Worm (Caenorhabditis elegans) whole organism, mixed stage, embryonic: ENCODE results near the gene sri-61.

Experiments used
- bed-3 ChIP-seq: fragments of 200-800 bp; sonication (Bioruptor generic); optimal IDR thresholded peaks from 3 replicates; lab custom pipeline; 2018; ENCODE audit warnings: mild to moderate bottlenecking, missing genetic modification characterization, moderate library complexity, missing compliant biosample characterization
- blmp-1 ChIP-seq: fragments of 150-350 bp; optimal IDR thresholded peaks from 2 replicates; lab custom pipeline; 2014; ENCODE audit warnings: missing biosample characterization, missing genetic modification characterization
- ceh-39 ChIP-seq: fragments of 150-350 bp; optimal IDR thresholded peaks from 2 replicates; lab custom pipeline; 2014; ENCODE audit warnings: missing biosample characterization, missing genetic modification characterization
- ceh-43 ChIP-seq: fragments of 200-800 bp; sonication (Bioruptor generic); optimal IDR thresholded peaks from 2 replicates; lab custom pipeline; 2018; ENCODE audit warnings: mild to moderate bottlenecking, missing genetic modification characterization, moderate library complexity, missing compliant biosample characterization
- ceh-83 ChIP-seq: fragments of 200-800 bp; sonication (Bioruptor generic); optimal IDR thresholded peaks from 2 replicates; lab custom pipeline; 2018; ENCODE audit warnings: mild to moderate bottlenecking, missing genetic modification characterization, missing compliant biosample characterization
- ces-1 ChIP-seq: fragments of 150-350 bp; optimal IDR thresholded peaks from 2 replicates; lab custom pipeline; 2014; ENCODE audit warnings: missing biosample characterization, missing genetic modification reagents, missing genetic modification characterization
- cnd-1 ChIP-seq: fragments of 200-800 bp; sonication (Bioruptor generic); optimal IDR thresholded peaks from 2 replicates; lab custom pipeline; 2018; ENCODE audit warnings: mild to moderate bottlenecking, missing genetic modification characterization, missing compliant biosample characterization
- drap-1 ChIP-seq: fragments of 200-800 bp; sonication (Bioruptor generic); optimal IDR thresholded peaks from 3 replicates; lab custom pipeline; 2018; ENCODE audit warnings: mild to moderate bottlenecking, missing genetic modification characterization, missing compliant biosample characterization
- elt-3 ChIP-seq: fragments of 150-350 bp; optimal IDR thresholded peaks from 2 replicates; lab custom pipeline; 2014; ENCODE audit warnings: missing biosample characterization, missing genetic modification characterization
- flh-1 ChIP-seq: fragments of 200-800 bp; sonication (Bioruptor generic); optimal IDR thresholded peaks from 2 replicates; lab custom pipeline; 2018; ENCODE audit warnings: mild to moderate bottlenecking, missing genetic modification characterization, moderate library complexity, missing compliant biosample characterization
- ham-2 ChIP-seq: fragments of 200-800 bp; sonication (Bioruptor generic); optimal IDR thresholded peaks from 2 replicates; lab custom pipeline; 2018; ENCODE audit warnings: mild to moderate bottlenecking, missing genetic modification characterization, missing compliant biosample characterization
- hlh-1 ChIP-seq: fragments of 150-350 bp; optimal IDR thresholded peaks from 2 replicates; lab custom pipeline; 2014; ENCODE audit warnings: missing biosample characterization, missing genetic modification reagents, missing genetic modification characterization
- lin-13 ChIP-seq: fragments of 150-350 bp; optimal IDR thresholded peaks from 2 replicates; lab custom pipeline; 2014; ENCODE audit warnings: missing biosample characterization, missing genetic modification characterization
- lin-32 ChIP-seq: fragments of 200-800 bp; sonication (Bioruptor generic); optimal IDR thresholded peaks from 2 replicates; lab custom pipeline; 2018; ENCODE audit warnings: mild to moderate bottlenecking, missing genetic modification characterization, missing compliant biosample characterization
- lsy-2 ChIP-seq: fragments of 150-350 bp; optimal IDR thresholded peaks from 2 replicates; lab custom pipeline; 2014; ENCODE audit warnings: missing biosample characterization, missing genetic modification characterization
- mab-5 ChIP-seq: fragments of 150-350 bp; optimal IDR thresholded peaks from 2 replicates; lab custom pipeline; 2014; ENCODE audit warnings: missing biosample characterization, missing genetic modification characterization
- mep-1 ChIP-seq: fragments of 150-350 bp; optimal IDR thresholded peaks from 2 replicates; lab custom pipeline; 2017; ENCODE audit warnings: missing biosample characterization, missing genetic modification reagents, missing genetic modification characterization, inconsistent platforms
- mls-2 ChIP-seq: sonication (generic microtip); optimal IDR thresholded peaks from 2 replicates; lab custom pipeline; 2016; ENCODE audit warnings: mild to moderate bottlenecking, missing genetic modification characterization, moderate library complexity, missing compliant biosample characterization
- nhr-12 ChIP-seq: fragments of 150-350 bp; optimal IDR thresholded peaks from 2 replicates; lab custom pipeline; 2014; ENCODE audit warnings: missing biosample characterization, missing genetic modification characterization
- nhr-2 ChIP-seq: fragments of 150-350 bp; optimal IDR thresholded peaks from 2 replicates; lab custom pipeline; 2014; ENCODE audit warnings: missing biosample characterization, missing genetic modification characterization
- nhr-237 ChIP-seq: fragments of 150-350 bp; optimal IDR thresholded peaks from 2 replicates; lab custom pipeline; 2014; ENCODE audit warnings: missing biosample characterization, missing genetic modification characterization
- nhr-28 ChIP-seq: fragments of 150-350 bp; optimal IDR thresholded peaks from 2 replicates; lab custom pipeline; 2014; ENCODE audit warnings: missing biosample characterization, missing genetic modification characterization
- nhr-76 ChIP-seq: sonication (generic microtip); optimal IDR thresholded peaks from 2 replicates; lab custom pipeline; 2017; ENCODE audit warnings: missing biosample characterization, missing genetic modification characterization
- pha-4 ChIP-seq: fragments of 150-350 bp; optimal IDR thresholded peaks from 2 replicates; lab custom pipeline; 2018; ENCODE audit warnings: missing biosample characterization, missing genetic modification reagents, missing genetic modification characterization
- sem-2 ChIP-seq: fragments of 200-800 bp; sonication (Bioruptor generic); optimal IDR thresholded peaks from 2 replicates; lab custom pipeline; 2018; ENCODE audit warnings: mild to moderate bottlenecking, missing genetic modification characterization, missing compliant biosample characterization
- sptf-1 ChIP-seq: sonication (generic microtip); optimal IDR thresholded peaks from 2 replicates; lab custom pipeline; 2017; ENCODE audit warnings: mild to moderate bottlenecking, missing genetic modification characterization, moderate library complexity, missing compliant biosample characterization
- tbx-8 ChIP-seq: fragments of 200-800 bp; sonication (Bioruptor generic); optimal IDR thresholded peaks from 2 replicates; lab custom pipeline; 2018; ENCODE audit warnings: mild to moderate bottlenecking, missing genetic modification characterization, moderate library complexity, missing compliant biosample characterization
- unc-120 ChIP-seq: sonication (generic microtip); optimal IDR thresholded peaks from 2 replicates; lab custom pipeline; 2017; ENCODE audit warnings: missing genetic modification characterization, missing compliant biosample characterization; ENCODE audit not compliant: poor library complexity, severe bottlenecking
- unc-62 ChIP-seq: fragments of 150-350 bp; optimal IDR thresholded peaks from 2 replicates; lab custom pipeline; 2014; ENCODE audit warnings: missing biosample characterization, missing genetic modification reagents, missing genetic modification characterization
- zip-8 ChIP-seq: fragments of 150-350 bp; optimal IDR thresholded peaks from 2 replicates; lab custom pipeline; 2014; ENCODE audit warnings: missing biosample characterization, missing genetic modification characterization
- ztf-11 ChIP-seq: fragments of 150-350 bp; optimal IDR thresholded peaks from 2 replicates; lab custom pipeline; 2014; ENCODE audit warnings: missing biosample characterization, missing genetic modification characterization

The sri-61 gene

ce11 chrII:2700229-2700628 is at the start of gene sri-61:
Gene sri-61 (minus strand): TSS chrII:2700329.
- TF ChIP-seq cnd-1 (tag; lab: Kevin White, UChicago): no peak
- no peak for TF ChIP-seq mls-2 (tag; lab: Kevin White, UChicago)
- TF ChIP-seq zip-8: no peak
- TF ChIP-seq nhr-237 (tag; lab: Kevin White, UChicago): no peak
- no peak for TF ChIP-seq drap-1
- TF ChIP-seq ceh-43 (GFP tag; lab: Kevin White, UChicago): no peak
- TF ChIP-seq ham-2 (GFP tag; lab: Kevin White, UChicago): no peak
- no peak for TF ChIP-seq lsy-2 (tag; lab: Kevin White, UChicago)
- no peak for TF ChIP-seq nhr-28 (tag; lab: Kevin White, UChicago)
- TF ChIP-seq mep-1 (tag; lab: Kevin White, UChicago): no peak
- TF ChIP-seq sem-2 (GFP tag; lab: Kevin White, UChicago): no peak
- no peak for TF ChIP-seq lin-13 (tag; lab: Kevin White, UChicago)
- TF ChIP-seq, all 35 proteins: peak for 0

ce11 chrII:2749595-2750048 is 49.5 kb upstream of the sri-61 start, which contains the start of gene F29A7.4:
Gene F29A7.4 (plus strand): TSS chrII:2749998.
- TF ChIP-seq lin-13 (tag; lab: Kevin White, UChicago): no peak
- TF ChIP-seq ces-1 (GFP tag; lab: Kevin White, UChicago): no peak
- no peak for TF ChIP-seq nhr-28 (tag; lab: Kevin White, UChicago)
- no peak for TF ChIP-seq sem-2 (GFP tag; lab: Kevin White, UChicago)
- no peak for TF ChIP-seq blmp-1
- TF ChIP-seq ceh-39 (tag; lab: Kevin White, UChicago): no peak
- no peak for TF ChIP-seq tbx-8 (GFP tag; lab: Kevin White, UChicago)
- no peak for TF ChIP-seq ham-2 (GFP tag; lab: Kevin White, UChicago)
- TF ChIP-seq flh-1 (GFP tag; lab: Kevin White, UChicago): no peak
- no peak for TF ChIP-seq nhr-2 (tag; lab: Kevin White, UChicago)
- TF ChIP-seq bed-3 (GFP tag; lab: Kevin White, UChicago): no peak
- TF ChIP-seq elt-3 (tag; lab: Kevin White, UChicago): no peak
- TF ChIP-seq ceh-83: no peak
- no peak for TF ChIP-seq pha-4 (tag; lab: Kevin White, UChicago)
- TF ChIP-seq nhr-76 (tag; lab: Kevin White, UChicago): no peak
- TF ChIP-seq unc-120: no peak

- TF ChIP-seq mep-1 (tag; lab: Kevin White, UChicago) (peak; percentile 48), ces-1 (GFP tag; lab: Kevin White, UChicago) (peak; percentile 80), unc-62 (GFP tag; lab: Kevin White, UChicago) (peak; percentile 73), zip-8 (no peak)
- TF ChIP-seq, all 35 proteins: peak for 3
Observed at ce11 chrII:2747956-2748621, 48.0 kb upstream of the sri-61 start.

DNA sequence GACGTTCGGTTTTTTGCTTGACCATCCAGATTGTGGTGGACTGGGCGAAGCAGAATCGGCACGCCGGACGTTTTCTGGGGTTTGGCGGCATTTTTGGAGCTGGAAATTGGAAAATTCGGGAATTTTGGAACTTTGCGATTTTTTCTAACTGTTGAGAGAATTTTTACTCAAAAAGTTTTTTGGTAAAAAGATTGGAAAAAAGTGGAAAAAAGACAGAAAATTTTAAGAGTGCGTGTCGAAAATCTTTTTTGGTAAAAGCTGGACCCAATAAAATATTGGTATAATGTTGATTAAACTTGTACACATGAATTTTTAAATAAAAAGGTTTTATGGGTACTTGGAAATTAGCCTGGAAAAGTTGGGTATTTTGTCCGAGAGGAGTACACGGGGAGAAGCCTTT is 42.1 kb upstream of the sri-61 start, which contains the start of gene T05A8.7:
Gene T05A8.7, minus strand, starts transcription at position 101 of the 400 bp plus-strand sequence.
- TF ChIP-seq nhr-12 (no peak), tbx-8 (GFP tag; lab: Kevin White, UChicago) (no peak), ham-2 (GFP tag; lab: Kevin White, UChicago) (no peak), ces-1 (GFP tag; lab: Kevin White, UChicago) (no peak), lsy-2 (tag; lab: Kevin White, UChicago) (no peak), lin-32 (GFP tag; lab: Kevin White, UChicago) (no peak), mab-5 (tag; lab: Kevin White, UChicago) (no peak), nhr-28 (tag; lab: Kevin White, UChicago) (no peak), hlh-1 (tag; lab: Kevin White, UChicago) (no peak), blmp-1 (no peak), ceh-83 (no peak), mep-1 (tag; lab: Kevin White, UChicago) (no peak), ceh-39 (tag; lab: Kevin White, UChicago) (no peak), sptf-1 (tag; lab: Kevin White, UChicago) (no peak), pha-4 (tag; lab: Kevin White, UChicago) (no peak), bed-3 (GFP tag; lab: Kevin White, UChicago) (no peak), ztf-11 (no peak)
